Worm (Caenorhabditis elegans): ENCODE results near the gene ZK1098.3.

- TF ChIP-seq ama-1 (optimal IDR thresholded peaks at IDR 0.05) (no peak), elt-1 (tag; optimal IDR thresholded peaks at IDR 0.05) (no peak), ceh-16 (tag; optimal IDR thresholded peaks at IDR 0.05) (no peak), pqm-1 (tag; optimal IDR thresholded peaks at IDR 0.05) (no peak), pha-4 (tag; optimal IDR thresholded peaks at IDR 0.05) (no peak), unc-62 (GFP tag; optimal IDR thresholded peaks at IDR 0.05) (no peak), egl-5 (tag; optimal IDR thresholded peaks at IDR 0.05) (no peak), aly-2 (tag; optimal IDR thresholded peaks at IDR 0.05) (no peak), nhr-25 (tag; optimal IDR thresholded peaks at IDR 0.05) (no peak), ceh-82 (tag; optimal IDR thresholded peaks at IDR 0.05) (no peak), ceh-28 (tag; optimal IDR thresholded peaks at IDR 0.05) (no peak), lin-39 (tag; optimal IDR thresholded peaks at IDR 0.05) (no peak)
Measured at ce11 chrIII:9558463-9558862, 20.0 kb upstream of the ZK1098.3 start, which contains the start of gene C48B4.6.

Data from whole organism, L3 larva.